Fruit fly (Drosophila melanogaster): ENCODE results near the gene Ddrgk1.

- peak; percentile 21 for TF ChIP-seq Hey (tag; optimal IDR thresholded peaks at IDR 0.05)
- no peak for TF ChIP-seq Atf-2 (GFP tag; optimal IDR thresholded peaks at IDR 0.05)
- TF ChIP-seq CG13775 (GFP tag; optimal IDR thresholded peaks at IDR 0.05): peak; percentile 39
- TF ChIP-seq CG6654 (GFP tag; optimal IDR thresholded peaks at IDR 0.05): no peak
- no peak for TF ChIP-seq Dfd (GFP tag; optimal IDR thresholded peaks at IDR 0.05)
- no peak for TF ChIP-seq corto (GFP tag; optimal IDR thresholded peaks at IDR 0.05)
- no peak for TF ChIP-seq CG11093 (GFP tag; IDR thresholded peaks at IDR 0.05)
These were observed 31.7 kb downstream of the Ddrgk1 start, which contains the start of gene ETHR for dm6 chr3R:21246492-21247061.
